Worm (Caenorhabditis elegans) whole organism, midembryonic: ENCODE data around the gene F08D12.2.

Source experiments
- T22C8.4 ChIP-seq: fragments of 200-800 bp; sonication (Bioruptor generic); IDR thresholded peaks from 2 replicates; pipeline ENCODE4 v1.3.6; 2022; ENCODE audit warnings: missing genetic modification characterization, missing compliant biosample characterization
- cog-1 ChIP-seq: sonication (generic microtip); optimal IDR thresholded peaks from 2 replicates; lab custom pipeline; 2016; ENCODE audit warnings: missing genetic modification characterization, missing compliant biosample characterization
- flt-1 ChIP-seq: fragments of 200-800 bp; sonication (Bioruptor generic); IDR thresholded peaks from 2 replicates; pipeline ENCODE4 v1.3.6; 2022; ENCODE audit warnings: missing genetic modification characterization, missing compliant biosample characterization
- klf-2 ChIP-seq: fragments of 200-800 bp; sonication (Bioruptor generic); conservative IDR thresholded peaks from 2 replicates; pipeline ENCODE4 v1.3.6; 2022; ENCODE audit warnings: missing genetic modification reagents, missing genetic modification characterization, missing compliant biosample characterization
- med-1 ChIP-seq: sonication (generic microtip); optimal IDR thresholded peaks from 2 replicates; lab custom pipeline; 2017; ENCODE audit warnings: missing genetic modification characterization, mild to moderate bottlenecking, missing compliant biosample characterization, antibody characterized with exemption, missing genetic modification reagents; ENCODE audit not compliant: insufficient read depth
- ref-1 ChIP-seq: fragments of 200-800 bp; sonication (Bioruptor generic); conservative IDR thresholded peaks from 2 replicates; pipeline ENCODE4 v1.3.6; 2022; ENCODE audit warnings: missing genetic modification reagents, missing genetic modification characterization, missing compliant biosample characterization
- tab-1 ChIP-seq: fragments of 200-800 bp; sonication (Bioruptor generic); IDR thresholded peaks from 2 replicates; pipeline ENCODE4 v1.3.6; 2022; ENCODE audit warnings: missing genetic modification characterization, missing compliant biosample characterization
- ztf-23 ChIP-seq: fragments of 200-800 bp; sonication (Bioruptor generic); IDR thresholded peaks from 2 replicates; pipeline ENCODE4 v1.3.6; 2022; ENCODE audit warnings: missing genetic modification reagents, missing genetic modification characterization, missing compliant biosample characterization
- ztf-29 ChIP-seq: fragments of 200-800 bp; sonication (Bioruptor generic); IDR thresholded peaks from 2 replicates; pipeline ENCODE4 v1.3.6; 2022; ENCODE audit warnings: missing genetic modification reagents, missing genetic modification characterization, missing compliant biosample characterization

The F08D12.2 gene

ce11 chrII:2781355-2781754, at the start of gene F08D12.2:
Gene F08D12.2, plus strand, starts transcription at chrII:2781655.
- TF ChIP-seq tab-1 (GFP tag; lab: Robert Waterston, UW) = no peak
- no peak for TF ChIP-seq klf-2 (GFP tag; lab: Robert Waterston, UW)
- TF ChIP-seq flt-1 (GFP tag; lab: Robert Waterston, UW) = no peak
- TF ChIP-seq med-1 (GFP tag; lab: Kevin White, UChicago) = no peak
- TF ChIP-seq T22C8.4 (GFP tag; lab: Robert Waterston, UW) = no peak
- TF ChIP-seq ref-1 = no peak

ce11 chrII:2734266-2734665, 47.2 kb upstream of the F08D12.2 start:
- TF ChIP-seq klf-2 (GFP tag; lab: Robert Waterston, UW) (no peak), ztf-29 (GFP tag; lab: Robert Waterston, UW) (no peak), ref-1 (no peak), T22C8.4 (GFP tag; lab: Robert Waterston, UW) (no peak), cog-1 (no peak), flt-1 (GFP tag; lab: Robert Waterston, UW) (no peak), tab-1 (GFP tag; lab: Robert Waterston, UW) (no peak), ztf-23 (no peak), med-1 (GFP tag; lab: Kevin White, UChicago) (no peak)

ce11 chrII:2734735-2735134, 46.7 kb upstream of the F08D12.2 start:
- TF ChIP-seq T22C8.4 (GFP tag; lab: Robert Waterston, UW) = no peak
- no peak for TF ChIP-seq ztf-23
- TF ChIP-seq klf-2 (GFP tag; lab: Robert Waterston, UW) = no peak
- TF ChIP-seq ref-1 = no peak
- no peak for TF ChIP-seq med-1 (GFP tag; lab: Kevin White, UChicago)
- TF ChIP-seq ztf-29 (GFP tag; lab: Robert Waterston, UW) = no peak
- no peak for TF ChIP-seq tab-1 (GFP tag; lab: Robert Waterston, UW)
- TF ChIP-seq cog-1 = no peak
- no peak for TF ChIP-seq flt-1 (GFP tag; lab: Robert Waterston, UW)

- no peak for TF ChIP-seq cog-1
- no peak for TF ChIP-seq med-1 (GFP tag; lab: Kevin White, UChicago)
- TF ChIP-seq flt-1 (GFP tag; lab: Robert Waterston, UW) = no peak
- TF ChIP-seq ztf-23 = no peak
- no peak for TF ChIP-seq ztf-29 (GFP tag; lab: Robert Waterston, UW)
- no peak for TF ChIP-seq klf-2 (GFP tag; lab: Robert Waterston, UW)
- TF ChIP-seq ref-1 = no peak
- TF ChIP-seq T22C8.4 (GFP tag; lab: Robert Waterston, UW) = no peak
- no peak for TF ChIP-seq tab-1 (GFP tag; lab: Robert Waterston, UW)
Measured at ce11 chrII:2735192-2735591, 46.3 kb upstream of the F08D12.2 start, which contains the start of gene wdr-31. Gene wdr-31, minus strand, starts transcription at chrII:2735292.

ce11 chrII:2735644-2736043, 45.8 kb upstream of the F08D12.2 start:
- TF ChIP-seq ztf-29 (GFP tag; lab: Robert Waterston, UW) (no peak), cog-1 (no peak), ref-1 (no peak)

ce11 chrII:2736156-2736728, 45.2 kb upstream of the F08D12.2 start, which contains the start of gene T05A8.8:
Gene T05A8.8, plus strand, starts transcription at chrII:2736678.
- TF ChIP-seq ztf-23 (no peak), klf-2 (GFP tag; lab: Robert Waterston, UW) (no peak), ztf-29 (GFP tag; lab: Robert Waterston, UW) (no peak), flt-1 (GFP tag; lab: Robert Waterston, UW) (no peak)

ce11 chrII:2736938-2737337, 44.5 kb upstream of the F08D12.2 start:
- TF ChIP-seq ref-1 (no peak), tab-1 (GFP tag; lab: Robert Waterston, UW) (0 out of 2 replicates have a peak, but pooled peaks have one; percentile 16), ztf-29 (GFP tag; lab: Robert Waterston, UW) (no peak)

ce11 chrII:2739619-2740018, 41.8 kb upstream of the F08D12.2 start, which contains the start of gene T05A8.6:
Gene T05A8.6, minus strand, starts transcription at chrII:2739719.
- TF ChIP-seq med-1 (GFP tag; lab: Kevin White, UChicago) = no peak
- no peak for TF ChIP-seq ztf-29 (GFP tag; lab: Robert Waterston, UW)
- no peak for TF ChIP-seq ztf-23
- no peak for TF ChIP-seq klf-2 (GFP tag; lab: Robert Waterston, UW)
- no peak for TF ChIP-seq cog-1
- no peak for TF ChIP-seq tab-1 (GFP tag; lab: Robert Waterston, UW)
- no peak for TF ChIP-seq T22C8.4 (GFP tag; lab: Robert Waterston, UW)
- TF ChIP-seq ref-1 = no peak
- TF ChIP-seq flt-1 (GFP tag; lab: Robert Waterston, UW) = no peak

- TF ChIP-seq ztf-23 (no peak), T22C8.4 (GFP tag; lab: Robert Waterston, UW) (no peak), klf-2 (GFP tag; lab: Robert Waterston, UW) (no peak), tab-1 (GFP tag; lab: Robert Waterston, UW) (no peak), flt-1 (GFP tag; lab: Robert Waterston, UW) (no peak), ref-1 (no peak), cog-1 (no peak), ztf-29 (GFP tag; lab: Robert Waterston, UW) (no peak), med-1 (GFP tag; lab: Kevin White, UChicago) (no peak)
Measured at ce11 chrII:2741405-2741804, 40.0 kb upstream of the F08D12.2 start.

- TF ChIP-seq ztf-29 (GFP tag; lab: Robert Waterston, UW) = no peak
- no peak for TF ChIP-seq med-1 (GFP tag; lab: Kevin White, UChicago)
- TF ChIP-seq flt-1 (GFP tag; lab: Robert Waterston, UW) = no peak
- no peak for TF ChIP-seq klf-2 (GFP tag; lab: Robert Waterston, UW)
- TF ChIP-seq tab-1 (GFP tag; lab: Robert Waterston, UW) = no peak
- TF ChIP-seq ref-1 = no peak
- no peak for TF ChIP-seq T22C8.4 (GFP tag; lab: Robert Waterston, UW)
Measured at ce11 chrII:2742251-2742650, 39.2 kb upstream of the F08D12.2 start, which contains the start of gene T05A8.7. Gene T05A8.7, minus strand, starts transcription at chrII:2742351.
